Fruit fly (Drosophila melanogaster) whole organism, pupa: Measurements from ENCODE around the gene CG17197.

ENCODE experiments used
- CG10348 ChIP-seq: fragments of 200-800 bp; sonication (Bioruptor generic); IDR thresholded peaks from 2 replicates; pipeline ENCODE4 v1.3.6; 2022; ENCODE audit warnings: missing biosample characterization, missing genetic modification characterization
- CG12605 ChIP-seq: fragments of 200-800 bp; sonication (Bioruptor generic); IDR thresholded peaks from 2 replicates; pipeline ENCODE4 v1.3.6; 2022; ENCODE audit warnings: missing biosample characterization, missing genetic modification characterization
- CG13204 ChIP-seq: fragments of 200-800 bp; sonication (Bioruptor generic); optimal IDR thresholded peaks from 2 replicates; lab custom pipeline; 2018; ENCODE audit warnings: missing biosample characterization, mild to moderate bottlenecking, missing genetic modification characterization, moderate library complexity
- CG14655 ChIP-seq: fragments of 200-800 bp; sonication (Bioruptor generic); optimal IDR thresholded peaks from 3 replicates; lab custom pipeline; 2017; ENCODE audit warnings: mild to moderate bottlenecking, missing biosample characterization, missing genetic modification reagents, missing genetic modification characterization
- CG15710 ChIP-seq: fragments of 200-800 bp; sonication (Bioruptor generic); optimal IDR thresholded peaks from 2 replicates; lab custom pipeline; 2018; ENCODE audit warnings: missing biosample characterization, mild to moderate bottlenecking, missing genetic modification characterization, moderate library complexity
- CG17806 ChIP-seq: fragments of 200-800 bp; sonication (Bioruptor generic); optimal IDR thresholded peaks from 2 replicates; lab custom pipeline; 2018; ENCODE audit warnings: missing biosample characterization, mild to moderate bottlenecking, missing genetic modification characterization, moderate library complexity
- CG32121 ChIP-seq: fragments of 200-800 bp; sonication (Bioruptor generic); IDR thresholded peaks from 2 replicates; pipeline ENCODE4 v1.3.6; 2022; ENCODE audit warnings: missing biosample characterization, missing genetic modification characterization
- CG34367 ChIP-seq: fragments of 200-800 bp; sonication (Bioruptor generic); optimal IDR thresholded peaks from 2 replicates; lab custom pipeline; 2018; ENCODE audit warnings: missing biosample characterization, mild to moderate bottlenecking, missing genetic modification characterization
- CG4496 ChIP-seq: fragments of 200-800 bp; sonication (Bioruptor generic); IDR thresholded peaks from 3 replicates; pipeline ENCODE4 v1.3.6; 2022; ENCODE audit warnings: missing biosample characterization, missing genetic modification characterization
- CG8159 ChIP-seq: fragments of 200-800 bp; sonication (Bioruptor generic); optimal IDR thresholded peaks from 3 replicates; lab custom pipeline; 2018; ENCODE audit warnings: missing biosample characterization, mild to moderate bottlenecking, missing genetic modification characterization, moderate library complexity
- CG8301 ChIP-seq: fragments of 200-800 bp; sonication (Bioruptor generic); optimal IDR thresholded peaks from 2 replicates; lab custom pipeline; 2018; ENCODE audit warnings: missing biosample characterization, mild to moderate bottlenecking, missing genetic modification characterization
- CG9948 ChIP-seq: fragments of 200-800 bp; sonication (Bioruptor generic); optimal IDR thresholded peaks from 2 replicates; lab custom pipeline; 2018; ENCODE audit warnings: missing biosample characterization, mild to moderate bottlenecking, missing genetic modification characterization, moderate library complexity
- D1 ChIP-seq: fragments of 200-800 bp; sonication (Bioruptor generic); optimal IDR thresholded peaks from 2 replicates; lab custom pipeline; 2018; ENCODE audit warnings: missing biosample characterization, mild to moderate bottlenecking, missing genetic modification characterization, moderate library complexity
- EcR ChIP-seq: fragments of 200-800 bp; sonication (Bioruptor generic); optimal IDR thresholded peaks from 3 replicates; lab custom pipeline; 2019; ENCODE audit warnings: missing biosample characterization, missing genetic modification characterization, mild to moderate bottlenecking, moderate library complexity, missing genetic modification reagents
- Ets98B ChIP-seq: fragments of 200-800 bp; sonication (Bioruptor generic); IDR thresholded peaks from 2 replicates; pipeline ENCODE4 v1.3.6; 2022; ENCODE audit warnings: missing biosample characterization, missing genetic modification characterization
- Pif1A ChIP-seq: fragments of 200-800 bp; sonication (Bioruptor generic); optimal IDR thresholded peaks from 3 replicates; lab custom pipeline; 2016; ENCODE audit warnings: missing biosample characterization, missing genetic modification characterization
- Pif1B ChIP-seq: fragments of 200-800 bp; sonication (Bioruptor generic); optimal IDR thresholded peaks from 3 replicates; lab custom pipeline; 2016; ENCODE audit warnings: missing biosample characterization, missing genetic modification characterization
- Snoo ChIP-seq: fragments of 200-800 bp; sonication (Bioruptor generic); optimal IDR thresholded peaks from 3 replicates; lab custom pipeline; 2017; ENCODE audit warnings: missing biosample characterization, mild to moderate bottlenecking, missing genetic modification characterization, inconsistent platforms
- fd96Ca ChIP-seq: fragments of 200-800 bp; sonication (Bioruptor generic); IDR thresholded peaks from 3 replicates; pipeline ENCODE4 v1.3.6; 2022; ENCODE audit warnings: missing biosample characterization, missing genetic modification characterization
- gl ChIP-seq: fragments of 200-800 bp; sonication (Bioruptor generic); optimal IDR thresholded peaks from 2 replicates; lab custom pipeline; 2018; ENCODE audit warnings: missing biosample characterization, mild to moderate bottlenecking, missing genetic modification characterization
- rn ChIP-seq: fragments of 200-800 bp; sonication (Bioruptor generic); IDR thresholded peaks from 2 replicates; pipeline ENCODE4 v1.3.6; 2022; ENCODE audit warnings: missing biosample characterization, missing genetic modification characterization

The CG17197 gene

DNA sequence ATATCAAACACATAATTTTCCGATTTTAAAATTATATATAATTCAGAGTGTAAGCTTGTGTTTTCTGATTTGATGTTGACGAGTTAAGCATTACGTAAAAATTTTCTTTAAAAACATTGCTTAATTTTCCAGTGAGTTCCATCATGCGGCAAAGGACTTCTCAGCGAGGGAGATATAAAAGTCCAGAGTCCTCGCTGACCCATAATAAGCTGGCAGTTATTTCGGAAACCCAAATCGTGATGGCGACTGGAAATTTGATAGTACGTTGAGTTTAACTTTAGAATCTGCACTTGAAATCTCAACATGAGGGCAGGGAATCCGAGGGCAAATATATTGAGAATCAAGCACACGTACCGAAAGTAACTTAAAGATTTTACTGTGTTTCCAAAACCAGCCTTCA is at the start of gene CG17197, which contains the start of gene CG17198:
CG17197 (minus strand) TSS at position 101 of the 400 bp plus-strand sequence.
CG17198 (minus strand) TSS at position 101 of the 400 bp plus-strand sequence.
- TF ChIP-seq CG9948 (tag; lab: Kevin White, UChicago) (no peak), CG10348 (GFP tag; lab: Robert Waterston, UW) (no peak), CG8301 (tag; lab: Kevin White, UChicago) (no peak)

dm6 chr3R:25815179-25815578 is 40.0 kb upstream of the CG17197 start, which contains the start of gene CG14354:
TSS of gene CG14354 (plus strand) at chr3R:25815479.
- no peak for TF ChIP-seq Pif1A (GFP tag; lab: Kevin White, UChicago)
- no peak for TF ChIP-seq CG32121 (GFP tag; lab: Robert Waterston, UW)
- no peak for TF ChIP-seq EcR
- no peak for TF ChIP-seq CG17806 (tag; lab: Kevin White, UChicago)
- no peak for TF ChIP-seq CG14655 (GFP tag; lab: Kevin White, UChicago)
- no peak for TF ChIP-seq CG8301 (tag; lab: Kevin White, UChicago)
- TF ChIP-seq gl (tag; lab: Kevin White, UChicago), result no peak
- no peak for TF ChIP-seq CG4496 (GFP tag; lab: Robert Waterston, UW)
- TF ChIP-seq CG34367 (tag; lab: Kevin White, UChicago), result no peak
- no peak for TF ChIP-seq Snoo (tag; lab: Kevin White, UChicago)
- TF ChIP-seq CG15710 (tag; lab: Kevin White, UChicago), result no peak
- TF ChIP-seq rn (GFP tag; lab: Robert Waterston, UW), result no peak
- TF ChIP-seq CG10348 (GFP tag; lab: Robert Waterston, UW), result no peak
- no peak for TF ChIP-seq Ets98B (GFP tag; lab: Robert Waterston, UW)
- no peak for TF ChIP-seq CG12605 (GFP tag; lab: Robert Waterston, UW)
- TF ChIP-seq, all 21 proteins: peak for 0

- TF ChIP-seq CG17806 (tag; lab: Kevin White, UChicago) (no peak), CG8159 (no peak), CG32121 (GFP tag; lab: Robert Waterston, UW) (no peak), CG34367 (tag; lab: Kevin White, UChicago) (no peak), CG8301 (tag; lab: Kevin White, UChicago) (no peak), CG15710 (tag; lab: Kevin White, UChicago) (no peak), Ets98B (GFP tag; lab: Robert Waterston, UW) (no peak), CG14655 (GFP tag; lab: Kevin White, UChicago) (no peak), fd96Ca (GFP tag; lab: Robert Waterston, UW) (no peak), D1 (tag; lab: Kevin White, UChicago) (no peak), Pif1B (no peak), CG4496 (GFP tag; lab: Robert Waterston, UW) (no peak), rn (GFP tag; lab: Robert Waterston, UW) (no peak), CG13204 (GFP tag; lab: Kevin White, UChicago) (no peak), CG9948 (tag; lab: Kevin White, UChicago) (no peak)
These were observed 36.4 kb upstream of the CG17197 start, which contains the start of the genes Acam and CG17770 for dm6 chr3R:25811611-25812010. TSS of gene Acam (plus strand) at chr3R:25811911. TSS of gene CG17770 (plus strand) at chr3R:25811911.

DNA sequence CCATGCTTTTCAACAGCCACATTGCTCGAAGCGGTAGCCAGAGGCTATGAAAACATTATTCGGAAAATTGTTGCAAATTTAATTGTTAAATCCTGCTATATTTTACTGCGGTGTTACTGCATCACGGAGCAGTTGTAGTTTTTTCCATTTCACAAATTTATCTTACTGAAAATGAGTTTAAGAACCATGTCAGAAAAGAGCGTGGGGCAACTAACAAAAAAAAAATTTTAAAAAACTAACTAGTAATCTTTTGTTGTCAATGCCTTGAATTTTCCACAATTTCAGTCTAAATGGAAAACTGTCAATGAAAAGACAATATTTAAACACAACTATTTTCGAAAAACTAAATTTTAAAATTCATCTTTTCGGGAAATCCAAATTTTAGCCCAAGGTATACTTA is 35.6 kb upstream of the CG17197 start, which contains the start of gene CG5024:
CG5024 (plus strand) TSS at position 301 of the 400 bp plus-strand sequence.
- TF ChIP-seq CG12605 (GFP tag; lab: Robert Waterston, UW), result no peak
- TF ChIP-seq CG8301 (tag; lab: Kevin White, UChicago), result no peak
- no peak for TF ChIP-seq CG4496 (GFP tag; lab: Robert Waterston, UW)
- TF ChIP-seq Snoo (tag; lab: Kevin White, UChicago), result no peak
- TF ChIP-seq CG34367 (tag; lab: Kevin White, UChicago), result no peak
- TF ChIP-seq CG32121 (GFP tag; lab: Robert Waterston, UW), result no peak
- no peak for TF ChIP-seq rn (GFP tag; lab: Robert Waterston, UW)
- TF ChIP-seq CG13204 (GFP tag; lab: Kevin White, UChicago), result no peak
- no peak for TF ChIP-seq EcR
- TF ChIP-seq Pif1A (GFP tag; lab: Kevin White, UChicago), result no peak
- no peak for TF ChIP-seq CG9948 (tag; lab: Kevin White, UChicago)
- no peak for TF ChIP-seq D1 (tag; lab: Kevin White, UChicago)
- TF ChIP-seq CG15710 (tag; lab: Kevin White, UChicago), result no peak
- TF ChIP-seq CG14655 (GFP tag; lab: Kevin White, UChicago), result no peak
- no peak for TF ChIP-seq CG8159

- TF ChIP-seq CG9948 (tag; lab: Kevin White, UChicago), result no peak
- TF ChIP-seq gl (tag; lab: Kevin White, UChicago), result no peak
These were observed 31.0 kb upstream of the CG17197 start, which contains the start of gene BG642167 for dm6 chr3R:25806145-25806544. TSS of gene BG642167 (plus strand) at chr3R:25806445.

DNA sequence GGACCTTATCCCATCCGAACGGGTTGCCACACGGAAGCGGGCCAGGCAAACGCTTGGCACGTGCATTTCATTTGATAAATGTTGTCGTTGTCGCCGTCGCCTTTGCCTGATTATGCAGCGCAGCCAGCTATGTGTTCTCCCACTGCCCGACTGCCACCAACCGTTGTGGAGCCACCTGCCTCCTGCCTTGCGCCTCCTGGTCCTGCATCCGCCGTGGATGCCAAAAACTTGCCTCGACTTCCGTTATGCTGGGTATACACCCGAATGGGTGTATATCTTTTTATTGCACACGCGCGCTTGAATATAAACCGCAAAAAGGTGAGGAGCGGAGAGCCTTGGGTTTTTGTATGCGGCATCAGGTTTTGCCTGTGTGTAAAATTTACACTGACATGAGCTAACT is 16.6 kb upstream of the CG17197 start:
- TF ChIP-seq CG10348 (GFP tag; lab: Robert Waterston, UW) (no peak), CG8159 (no peak), CG12605 (GFP tag; lab: Robert Waterston, UW) (no peak), CG9948 (tag; lab: Kevin White, UChicago) (no peak), CG4496 (GFP tag; lab: Robert Waterston, UW) (no peak), Ets98B (GFP tag; lab: Robert Waterston, UW) (no peak), CG17806 (tag; lab: Kevin White, UChicago) (no peak), CG14655 (GFP tag; lab: Kevin White, UChicago) (no peak), CG13204 (GFP tag; lab: Kevin White, UChicago) (no peak), CG8301 (tag; lab: Kevin White, UChicago) (no peak), D1 (tag; lab: Kevin White, UChicago) (no peak), EcR (no peak), fd96Ca (GFP tag; lab: Robert Waterston, UW) (no peak), gl (tag; lab: Kevin White, UChicago) (no peak), CG34367 (tag; lab: Kevin White, UChicago) (no peak), Pif1B (no peak), Pif1A (GFP tag; lab: Kevin White, UChicago) (no peak), Snoo (tag; lab: Kevin White, UChicago) (no peak), CG15710 (tag; lab: Kevin White, UChicago) (no peak), rn (GFP tag; lab: Robert Waterston, UW) (no peak)
